Fruit fly (Drosophila melanogaster) whole organism, embryonic: ENCODE measurements around the gene zfh2.

Source experiments
- ATbp ChIP-seq: fragments of 200-800 bp; sonication (Bioruptor generic); optimal IDR thresholded peaks from 2 replicates; lab custom pipeline; 2017; ENCODE audit warnings: missing biosample characterization, mild to moderate bottlenecking, missing genetic modification characterization, missing genetic modification reagents
- Adf1 ChIP-seq: fragments of 200-800 bp; sonication (Bioruptor generic); IDR thresholded peaks from 2 replicates; pipeline ENCODE4 v1.3.6; 2022; ENCODE audit warnings: missing biosample characterization, missing genetic modification characterization
- Atf-2 ChIP-seq: fragments of 200-800 bp; sonication (Bioruptor generic); optimal IDR thresholded peaks from 2 replicates; lab custom pipeline; 2016; ENCODE audit warnings: missing biosample characterization, missing genetic modification characterization
- BEAF-32 ChIP-seq: fragments of 200-800 bp; sonication (Bioruptor generic); optimal IDR thresholded peaks from 3 replicates; lab custom pipeline; 2017; ENCODE audit warnings: missing biosample characterization, missing genetic modification characterization, mild to moderate bottlenecking, moderate library complexity, missing genetic modification reagents
- Blimp-1 ChIP-seq: fragments of 200-800 bp; sonication (Bioruptor generic); optimal IDR thresholded peaks from 3 replicates; lab custom pipeline; 2018; ENCODE audit warnings: missing biosample characterization, missing genetic modification characterization, mild to moderate bottlenecking, moderate library complexity, missing genetic modification reagents
- CG10431 ChIP-seq: fragments of 200-800 bp; sonication (Bioruptor generic); optimal IDR thresholded peaks from 3 replicates; lab custom pipeline; 2018; ENCODE audit warnings: missing biosample characterization, mild to moderate bottlenecking, missing genetic modification characterization
- CG10543 ChIP-seq: fragments of 200-800 bp; sonication (Bioruptor generic); optimal IDR thresholded peaks from 3 replicates; lab custom pipeline; 2017; ENCODE audit warnings: missing biosample characterization, mild to moderate bottlenecking, missing genetic modification characterization, moderate library complexity
- CG10654 ChIP-seq: fragments of 200-800 bp; sonication (Bioruptor generic); optimal IDR thresholded peaks from 2 replicates; lab custom pipeline; 2016; ENCODE audit warnings: missing biosample characterization, missing genetic modification characterization
- CG10979 ChIP-seq: fragments of 200-800 bp; sonication (Bioruptor generic); optimal IDR thresholded peaks from 2 replicates; lab custom pipeline; 2018; ENCODE audit warnings: missing biosample characterization, mild to moderate bottlenecking, missing genetic modification characterization, moderate library complexity
- CG11398 ChIP-seq: fragments of 200-800 bp; sonication (Bioruptor generic); optimal IDR thresholded peaks from 2 replicates; lab custom pipeline; 2016; ENCODE audit warnings: missing biosample characterization, missing genetic modification characterization
- CG11456 ChIP-seq: fragments of 200-800 bp; sonication (Bioruptor generic); IDR thresholded peaks from 3 replicates; pipeline ENCODE4 v1.3.6; 2022; ENCODE audit warnings: missing biosample characterization, missing genetic modification characterization
- CG16815 ChIP-seq: fragments of 200-800 bp; sonication (Bioruptor generic); optimal IDR thresholded peaks from 3 replicates; lab custom pipeline; 2017; ENCODE audit warnings: missing biosample characterization, mild to moderate bottlenecking, missing genetic modification characterization
- CG17802 ChIP-seq: fragments of 200-800 bp; sonication (Bioruptor generic); optimal IDR thresholded peaks from 2 replicates; lab custom pipeline; 2018; ENCODE audit warnings: missing biosample characterization, mild to moderate bottlenecking, missing genetic modification characterization, moderate library complexity
- CG2889 ChIP-seq: fragments of 200-800 bp; sonication (Bioruptor generic); IDR thresholded peaks from 3 replicates; pipeline ENCODE4 v1.3.6; 2022; ENCODE audit warnings: missing biosample characterization, missing genetic modification characterization
- CG31224 ChIP-seq: fragments of 200-800 bp; sonication (Bioruptor generic); IDR thresholded peaks from 2 replicates; pipeline ENCODE4 v1.3.6; 2022; ENCODE audit warnings: missing biosample characterization, missing genetic modification characterization
- CG32532 ChIP-seq: fragments of 200-800 bp; sonication (Bioruptor generic); IDR thresholded peaks from 2 replicates; pipeline ENCODE4 v1.3.6; 2022; ENCODE audit warnings: missing biosample characterization, missing genetic modification characterization
- CG3995 ChIP-seq: fragments of 200-800 bp; sonication (Bioruptor generic); optimal IDR thresholded peaks from 3 replicates; lab custom pipeline; 2016; ENCODE audit warnings: missing biosample characterization, missing genetic modification characterization
- CG4328 ChIP-seq: fragments of 200-800 bp; sonication (Bioruptor generic); optimal IDR thresholded peaks from 3 replicates; lab custom pipeline; 2017; ENCODE audit warnings: missing biosample characterization, missing genetic modification reagents, missing genetic modification characterization
- CG4360 ChIP-seq: fragments of 200-800 bp; sonication (Bioruptor generic); IDR thresholded peaks from 2 replicates; pipeline ENCODE4 v1.3.6; 2022; ENCODE audit warnings: missing biosample characterization, missing genetic modification characterization
- CG5180 ChIP-seq: fragments of 200-800 bp; sonication (Bioruptor generic); optimal IDR thresholded peaks from 3 replicates; lab custom pipeline; 2017; ENCODE audit warnings: missing biosample characterization, missing genetic modification characterization, mild to moderate bottlenecking, moderate library complexity, missing genetic modification reagents
- CG6175 ChIP-seq: fragments of 200-800 bp; sonication (Bioruptor generic); IDR thresholded peaks from 3 replicates; pipeline ENCODE4 v1.3.6; 2022; ENCODE audit warnings: missing biosample characterization, missing genetic modification characterization
- CG6683 ChIP-seq: fragments of 200-800 bp; sonication (Bioruptor generic); optimal IDR thresholded peaks from 2 replicates; lab custom pipeline; 2017; ENCODE audit warnings: missing biosample characterization, mild to moderate bottlenecking, missing genetic modification characterization, missing genetic modification reagents
- CG7786 ChIP-seq: fragments of 200-800 bp; sonication (Bioruptor generic); optimal IDR thresholded peaks from 2 replicates; lab custom pipeline; 2016; ENCODE audit warnings: missing biosample characterization, missing genetic modification characterization
- CG9797 ChIP-seq: fragments of 200-800 bp; sonication (Bioruptor generic); optimal IDR thresholded peaks from 3 replicates; lab custom pipeline; 2018; ENCODE audit warnings: missing biosample characterization, mild to moderate bottlenecking, missing genetic modification characterization
- Chrac-16 ChIP-seq: fragments of 200-800 bp; sonication (Bioruptor generic); optimal IDR thresholded peaks from 3 replicates; lab custom pipeline; 2016; ENCODE audit warnings: missing biosample characterization, missing genetic modification characterization
- Dek ChIP-seq: fragments of 200-800 bp; sonication (Bioruptor generic); optimal IDR thresholded peaks from 3 replicates; lab custom pipeline; 2019; ENCODE audit warnings: missing biosample characterization, mild to moderate bottlenecking, missing genetic modification characterization, moderate library complexity
- Doc3 ChIP-seq: fragments of 200-800 bp; sonication (Bioruptor generic); IDR thresholded peaks from 3 replicates; pipeline ENCODE4 v1.3.6; 2022; ENCODE audit warnings: missing biosample characterization, missing genetic modification characterization; ENCODE audit not compliant: partially characterized antibody
- E2f2 ChIP-seq: fragments of 200-800 bp; sonication (Bioruptor generic); IDR thresholded peaks from 2 replicates; pipeline ENCODE4 v1.3.6; 2022; ENCODE audit warnings: missing biosample characterization, missing genetic modification characterization
- Fer2 ChIP-seq: fragments of 200-800 bp; sonication (Bioruptor generic); optimal IDR thresholded peaks from 2 replicates; lab custom pipeline; 2018; ENCODE audit warnings: missing biosample characterization, mild to moderate bottlenecking, missing genetic modification characterization, moderate library complexity
- HLH3B ChIP-seq: fragments of 200-800 bp; sonication (Bioruptor generic); IDR thresholded peaks from 2 replicates; pipeline ENCODE4 v1.3.6; 2022; ENCODE audit warnings: missing biosample characterization, missing genetic modification characterization
- HmgD ChIP-seq: fragments of 200-800 bp; sonication (Bioruptor generic); optimal IDR thresholded peaks from 3 replicates; lab custom pipeline; 2016; ENCODE audit warnings: missing biosample characterization, missing genetic modification characterization
- Hmx ChIP-seq: fragments of 200-800 bp; sonication (Bioruptor generic); optimal IDR thresholded peaks from 2 replicates; lab custom pipeline; 2016; ENCODE audit warnings: missing biosample characterization, missing genetic modification characterization
- Lpt ChIP-seq: fragments of >200 bp; optimal IDR thresholded peaks from 2 replicates; lab custom pipeline; 2018; ENCODE audit warnings: missing biosample characterization, missing genetic modification characterization
- MBD-R2 ChIP-seq: fragments of 200-800 bp; sonication (Bioruptor generic); IDR thresholded peaks from 2 replicates; pipeline ENCODE4 v1.3.6; 2022; ENCODE audit warnings: missing biosample characterization, missing genetic modification characterization
- Nf-YC ChIP-seq: fragments of 200-800 bp; optimal IDR thresholded peaks from 3 replicates; lab custom pipeline; 2019; ENCODE audit warnings: missing biosample characterization, mild to moderate bottlenecking, missing genetic modification characterization, moderate library complexity
- Oaz ChIP-seq: fragments of 200-800 bp; sonication (Bioruptor generic); IDR thresholded peaks from 2 replicates; pipeline ENCODE4 v1.3.6; 2022; ENCODE audit warnings: missing biosample characterization, missing genetic modification characterization
- Oli ChIP-seq: fragments of 200-800 bp; sonication (Bioruptor generic); optimal IDR thresholded peaks from 2 replicates; lab custom pipeline; 2018; ENCODE audit warnings: missing biosample characterization, mild to moderate bottlenecking, missing genetic modification characterization, moderate library complexity
- Sry-β ChIP-seq: fragments of 200-800 bp; sonication (Bioruptor generic); optimal IDR thresholded peaks from 2 replicates; lab custom pipeline; 2018; ENCODE audit warnings: missing biosample characterization, mild to moderate bottlenecking, missing genetic modification characterization, moderate library complexity
- amos ChIP-seq: fragments of 200-800 bp; sonication (Bioruptor generic); IDR thresholded peaks from 2 replicates; pipeline ENCODE4 v1.3.6; 2022; ENCODE audit warnings: missing biosample characterization, missing genetic modification characterization; ENCODE audit not compliant: partially characterized antibody
- bigmax ChIP-seq: fragments of 200-800 bp; sonication (Bioruptor generic); optimal IDR thresholded peaks from 2 replicates; lab custom pipeline; 2018; ENCODE audit warnings: missing biosample characterization, mild to moderate bottlenecking, missing genetic modification characterization
- croc ChIP-seq: fragments of 200-800 bp; sonication (Bioruptor generic); conservative IDR thresholded peaks from 3 replicates; pipeline ENCODE4 v1.3.6; 2022; ENCODE audit warnings: missing biosample characterization, missing genetic modification characterization
- disco-r ChIP-seq: fragments of 200-800 bp; sonication (Bioruptor generic); optimal IDR thresholded peaks from 2 replicates; lab custom pipeline; 2016; ENCODE audit warnings: missing biosample characterization, missing genetic modification characterization
- hbn ChIP-seq: fragments of 200-800 bp; sonication (Bioruptor generic); IDR thresholded peaks from 2 replicates; pipeline ENCODE4 v1.3.6; 2022; ENCODE audit warnings: missing biosample characterization, missing genetic modification characterization; ENCODE audit not compliant: partially characterized antibody
- ind ChIP-seq: fragments of 200-800 bp; sonication (Bioruptor generic); optimal IDR thresholded peaks from 3 replicates; lab custom pipeline; 2016; ENCODE audit warnings: missing biosample characterization, missing genetic modification characterization
- jumu ChIP-seq: fragments of 200-800 bp; sonication (Bioruptor generic); optimal IDR thresholded peaks from 3 replicates; lab custom pipeline; 2016; ENCODE audit warnings: missing biosample characterization, missing genetic modification characterization
- ken ChIP-seq: fragments of 200-800 bp; sonication (Bioruptor generic); IDR thresholded peaks from 3 replicates; pipeline ENCODE4 v1.3.6; 2022; ENCODE audit warnings: missing biosample characterization, missing genetic modification characterization
- org-1 ChIP-seq: fragments of 200-800 bp; sonication (Bioruptor generic); optimal IDR thresholded peaks from 2 replicates; lab custom pipeline; 2017; ENCODE audit warnings: missing biosample characterization, missing genetic modification characterization
- slou ChIP-seq: fragments of 200-800 bp; sonication (Bioruptor generic); optimal IDR thresholded peaks from 3 replicates; lab custom pipeline; 2016; ENCODE audit warnings: missing biosample characterization, missing genetic modification characterization
- slp2 ChIP-seq: fragments of 200-800 bp; sonication (Bioruptor generic); optimal IDR thresholded peaks from 2 replicates; lab custom pipeline; 2016; ENCODE audit warnings: missing biosample characterization, missing genetic modification characterization
- so ChIP-seq: fragments of 200-800 bp; sonication (Bioruptor generic); IDR thresholded peaks from 3 replicates; pipeline ENCODE4 v1.3.6; 2022; ENCODE audit warnings: missing biosample characterization, missing genetic modification characterization
- sug ChIP-seq: fragments of 200-800 bp; optimal IDR thresholded peaks from 2 replicates; lab custom pipeline; 2019; ENCODE audit warnings: missing biosample characterization, mild to moderate bottlenecking, missing genetic modification characterization, moderate library complexity
- tin ChIP-seq: fragments of 200-800 bp; sonication (Bioruptor generic); optimal IDR thresholded peaks from 3 replicates; lab custom pipeline; 2016; ENCODE audit warnings: missing biosample characterization, missing genetic modification characterization

zfh2 gene

DNA sequence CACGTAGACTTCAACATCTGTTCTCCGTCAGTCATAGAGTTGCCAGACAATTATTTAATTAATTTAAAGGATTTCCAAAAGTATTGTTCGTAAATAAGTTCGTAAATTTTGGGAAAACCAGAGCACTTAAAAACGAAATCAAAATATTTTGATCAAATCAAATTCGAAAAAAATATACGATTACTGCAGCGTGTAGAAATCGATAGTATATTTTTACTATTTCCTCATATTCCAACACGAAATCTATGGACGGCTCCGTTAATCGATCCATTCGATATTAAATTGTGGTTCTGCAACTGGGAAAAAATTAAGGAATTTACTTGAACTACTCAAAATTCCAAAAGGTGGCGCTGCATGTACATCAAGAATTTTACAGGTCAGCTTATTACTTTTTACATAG is 15.2 kb upstream of the zfh2 start (continued):
- TF ChIP-seq CG6175 (GFP tag; lab: Robert Waterston, UW): no peak
- no peak for TF ChIP-seq Lpt (GFP tag; lab: Kevin White, UChicago)
- peak; percentile 53 for TF ChIP-seq slou (GFP tag; lab: Kevin White, UChicago)
- TF ChIP-seq ken (GFP tag; lab: Robert Waterston, UW): no peak
- peak; percentile 84 for TF ChIP-seq E2f2
- TF ChIP-seq disco-r (GFP tag; lab: Kevin White, UChicago): no peak
- no peak for TF ChIP-seq CG10431 (GFP tag; lab: Kevin White, UChicago)
- no peak for TF ChIP-seq Atf-2 (GFP tag; lab: Kevin White, UChicago)
- TF ChIP-seq sug (tag; lab: Kevin White, UChicago): peak; percentile 39
- TF ChIP-seq hbn (GFP tag; lab: Robert Waterston, UW): peak; percentile 97
- 0 out of 2 replicates have a peak, but pooled peaks have one; percentile 29 for TF ChIP-seq MBD-R2
- TF ChIP-seq CG7786 (GFP tag; lab: Kevin White, UChicago): peak; percentile 46
- peak; percentile 50 for TF ChIP-seq Chrac-16 (GFP tag; lab: Kevin White, UChicago)
- peak; percentile 95 for TF ChIP-seq Doc3 (GFP tag; lab: Robert Waterston, UW)
- no peak for TF ChIP-seq CG4328 (GFP tag; lab: Kevin White, UChicago)
- TF ChIP-seq tin (GFP tag; lab: Kevin White, UChicago): peak; percentile 33
- TF ChIP-seq amos (GFP tag; lab: Robert Waterston, UW): peak; percentile 97
- TF ChIP-seq Blimp-1 (GFP tag; lab: Kevin White, UChicago): no peak
- TF ChIP-seq Oaz (GFP tag; lab: Robert Waterston, UW): no peak
- TF ChIP-seq so (GFP tag; lab: Robert Waterston, UW): no peak
- peak; percentile 40 for TF ChIP-seq CG10979
- TF ChIP-seq CG4360 (GFP tag; lab: Robert Waterston, UW): no peak
- peak; percentile 43 for TF ChIP-seq jumu (GFP tag; lab: Kevin White, UChicago)
- TF ChIP-seq Nf-YC (tag; lab: Kevin White, UChicago): peak; percentile 52
- TF ChIP-seq BEAF-32 (GFP tag; lab: Kevin White, UChicago): peak; percentile 93
- TF ChIP-seq CG2889 (GFP tag; lab: Robert Waterston, UW): no peak
- no peak for TF ChIP-seq Adf1 (GFP tag; lab: Robert Waterston, UW)
- TF ChIP-seq CG3995 (GFP tag; lab: Kevin White, UChicago): peak; percentile 21
- no peak for TF ChIP-seq CG11456 (GFP tag; lab: Robert Waterston, UW)
- TF ChIP-seq slp2 (GFP tag; lab: Kevin White, UChicago): no peak
- no peak for TF ChIP-seq CG6683 (GFP tag; lab: Kevin White, UChicago)
- no peak for TF ChIP-seq Dek (tag; lab: Kevin White, UChicago)
- TF ChIP-seq ATbp: no peak
- TF ChIP-seq CG9797 (GFP tag; lab: Kevin White, UChicago): no peak
- TF ChIP-seq CG5180 (GFP tag; lab: Kevin White, UChicago): no peak
- no peak for TF ChIP-seq croc (GFP tag; lab: Robert Waterston, UW)
- no peak for TF ChIP-seq CG17802 (tag; lab: Kevin White, UChicago)
- no peak for TF ChIP-seq org-1 (GFP tag; lab: Kevin White, UChicago)
- TF ChIP-seq Hmx (GFP tag; lab: Kevin White, UChicago): no peak
- no peak for TF ChIP-seq Sry-β (GFP tag; lab: Kevin White, UChicago)
- TF ChIP-seq bigmax: no peak
- TF ChIP-seq Fer2 (tag; lab: Kevin White, UChicago): no peak
- no peak for TF ChIP-seq CG16815 (GFP tag; lab: Kevin White, UChicago)
- no peak for TF ChIP-seq CG31224
- TF ChIP-seq HmgD (GFP tag; lab: Kevin White, UChicago): peak; percentile 83
- no peak for TF ChIP-seq CG10543
- TF ChIP-seq Oli: no peak
- peak; percentile 16 for TF ChIP-seq CG10654
- peak; percentile 46; the same call in 1 of the 2 replicates for TF ChIP-seq CG32532
- no peak for TF ChIP-seq HLH3B (GFP tag; lab: Robert Waterston, UW)
- no peak for TF ChIP-seq ind (GFP tag; lab: Kevin White, UChicago)
- peak; percentile 23 for TF ChIP-seq CG11398 (GFP tag; lab: Kevin White, UChicago)
